Worm (Caenorhabditis elegans) whole organism, dauer: ENCODE data around the gene sec-5.

Source experiments
- unc-62 ChIP-seq: sonication (generic microtip); optimal IDR thresholded peaks from 2 replicates; lab custom pipeline; 2017; ENCODE audit warnings: missing biosample characterization, missing genetic modification reagents, missing genetic modification characterization

sec-5 gene

DNA sequence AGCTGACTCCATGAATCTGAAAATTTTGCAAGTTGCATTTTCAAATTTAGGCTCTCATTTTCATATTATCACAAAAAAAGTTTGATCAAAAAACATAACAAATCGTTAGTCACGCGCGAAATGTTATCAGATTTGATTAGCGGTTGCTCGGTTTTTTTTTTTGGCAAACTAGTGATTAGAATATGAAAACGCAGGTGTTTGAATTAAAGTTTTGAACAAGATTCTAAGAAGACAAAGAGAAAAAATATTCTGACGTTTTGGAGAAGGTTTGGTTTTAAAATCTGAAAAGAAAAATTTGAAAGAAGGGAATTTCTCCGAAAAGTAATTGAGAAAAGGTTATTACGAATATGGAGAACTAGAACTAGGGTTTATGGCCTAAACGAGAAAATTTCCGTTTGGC, 32.6 kb downstream of the sec-5 start:
- no peak for TF ChIP-seq unc-62 (GFP tag; lab: Kevin White, UChicago)

- no peak for TF ChIP-seq unc-62 (GFP tag; lab: Kevin White, UChicago)
Measured at ce11 chrII:9143795-9144194, 33.2 kb downstream of the sec-5 start.

DNA sequence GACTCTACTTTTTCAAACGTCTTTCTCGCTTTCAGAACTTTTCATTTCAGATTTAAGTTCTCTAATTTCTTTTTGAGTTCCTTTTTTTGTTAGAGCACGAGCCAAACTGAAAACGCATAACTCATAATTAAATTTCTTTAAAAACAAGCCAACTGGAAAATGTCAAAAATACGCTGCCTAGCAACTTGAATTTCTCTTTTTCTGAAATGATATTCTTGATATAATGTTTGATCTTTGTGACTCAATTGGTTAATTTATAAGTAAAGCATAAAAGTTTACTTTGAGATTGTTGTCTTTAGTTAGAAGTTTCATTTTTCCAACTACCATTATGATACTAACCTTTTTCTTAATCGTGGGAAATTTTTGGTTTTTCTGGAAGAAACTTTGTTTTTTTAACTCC, 35.8 kb downstream of the sec-5 start:
- no peak for TF ChIP-seq unc-62 (GFP tag; lab: Kevin White, UChicago)

- no peak for TF ChIP-seq unc-62 (GFP tag; lab: Kevin White, UChicago)
Measured at ce11 chrII:9139172-9139700, 37.7 kb downstream of the sec-5 start, which contains the start of gene Y9C2UA.1. Y9C2UA.1 (plus strand) TSS chrII:9139650.

DNA sequence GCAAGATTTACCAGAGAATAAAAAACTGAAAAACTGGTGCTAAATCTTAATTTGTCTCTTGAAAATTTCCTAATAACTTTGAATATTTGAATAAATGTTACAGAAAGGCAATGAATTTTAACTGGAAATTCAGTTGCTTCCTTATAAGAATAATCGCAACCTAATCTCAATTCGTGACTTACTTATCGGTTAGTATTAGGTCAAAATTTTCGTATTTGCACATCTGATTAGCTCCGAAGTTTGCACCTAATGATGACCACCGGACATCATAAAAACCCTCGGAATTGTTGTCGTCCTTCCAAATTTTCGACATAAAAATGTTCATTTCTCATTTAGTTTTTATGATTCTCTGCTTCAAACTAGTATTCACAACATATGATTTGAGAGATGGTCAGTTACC, 39.1 kb downstream of the sec-5 start, which contains the start of gene C16D2.3:
C16D2.3 (plus strand) TSS at position 301 of the 400 bp plus-strand sequence.
- no peak for TF ChIP-seq unc-62 (GFP tag; lab: Kevin White, UChicago)

DNA sequence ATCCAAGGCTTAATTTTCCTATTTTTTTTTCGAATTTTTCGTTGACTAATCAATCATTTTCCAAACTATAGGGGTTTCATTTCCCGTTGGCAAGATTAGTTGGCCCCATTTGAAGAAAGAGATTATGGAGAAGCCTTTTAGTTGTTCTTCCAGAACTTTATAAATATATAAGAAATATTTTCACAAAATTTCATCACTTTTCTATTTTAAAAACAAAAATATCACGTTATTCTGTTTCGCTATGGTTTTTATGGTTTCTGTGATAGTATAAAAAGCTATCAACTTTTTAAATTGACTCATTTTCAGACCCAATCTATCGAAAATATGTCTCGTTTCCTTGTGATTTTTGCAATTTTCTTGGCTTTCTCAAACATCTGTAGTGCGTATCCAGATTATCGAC, 41.1 kb downstream of the sec-5 start, which contains the start of gene nlp-78:
nlp-78 (plus strand) TSS at position 301 of the 400 bp plus-strand sequence.
- no peak for TF ChIP-seq unc-62 (GFP tag; lab: Kevin White, UChicago)

ce11 chrII:9132338-9132737, 44.6 kb downstream of the sec-5 start:
- no peak for TF ChIP-seq unc-62 (GFP tag; lab: Kevin White, UChicago)

DNA sequence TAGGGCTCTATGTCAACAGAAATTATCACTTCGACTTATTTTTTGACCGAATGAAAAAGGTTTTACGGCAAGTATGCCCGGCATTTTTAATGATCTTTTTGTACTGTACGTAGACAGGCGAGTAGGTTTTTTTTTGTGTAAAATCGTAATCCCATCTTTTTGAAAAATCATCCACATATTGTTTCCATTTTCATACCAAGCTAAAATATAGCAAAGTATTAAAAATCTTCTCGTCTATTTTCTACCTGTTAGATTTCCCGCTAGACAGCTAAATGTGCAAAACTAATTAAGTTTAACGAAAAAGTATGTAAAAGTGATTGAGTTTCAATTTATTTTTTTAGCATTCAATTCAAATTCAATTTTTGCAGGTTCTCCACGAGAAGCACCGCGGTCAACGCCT, 45.6 kb downstream of the sec-5 start, which contains the start of gene C16D2.1:
C16D2.1 (plus strand) TSS at position 301 of the 400 bp plus-strand sequence.
- TF ChIP-seq unc-62 (GFP tag; lab: Kevin White, UChicago), result no peak

DNA sequence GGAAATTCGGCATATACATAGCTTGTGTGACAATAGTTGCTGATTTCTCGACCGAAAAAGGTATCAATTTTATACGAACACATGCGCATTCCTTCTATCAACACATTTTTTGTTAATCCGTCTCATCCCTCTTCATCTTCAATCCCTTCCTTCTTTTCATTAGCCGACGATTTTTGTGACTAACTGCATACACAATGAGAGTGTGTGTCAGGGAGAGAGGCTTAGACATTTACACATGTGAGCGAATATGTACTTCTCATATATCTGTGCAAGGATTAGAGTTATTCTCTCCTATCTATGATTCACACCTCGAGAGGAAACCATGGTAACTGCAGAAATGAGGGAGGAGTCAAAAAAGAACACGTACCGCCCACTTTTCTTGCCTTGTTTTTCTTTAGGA, 46.6 kb downstream of the sec-5 start:
- TF ChIP-seq unc-62 (GFP tag; lab: Kevin White, UChicago), result no peak

DNA sequence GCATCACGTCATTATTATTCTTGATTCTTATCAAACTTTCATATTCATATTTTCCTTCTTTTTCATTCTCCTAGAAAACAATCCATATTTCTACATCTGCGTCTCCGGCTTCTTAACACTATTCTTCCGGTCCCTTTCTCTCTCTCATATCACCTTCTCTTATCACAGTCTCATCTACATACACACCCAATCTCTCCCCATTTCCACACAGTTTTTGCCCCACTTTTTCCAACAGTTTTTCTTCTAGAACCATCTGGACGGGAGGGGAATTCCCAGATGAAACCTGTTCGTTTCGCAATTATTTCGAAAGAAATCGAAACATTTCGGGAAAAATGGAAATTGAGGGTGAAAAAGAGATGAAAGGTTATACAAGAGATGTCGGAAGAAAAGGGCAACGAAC, 48.8 kb downstream of the sec-5 start:
- TF ChIP-seq unc-62 (GFP tag; lab: Kevin White, UChicago), result no peak

DNA sequence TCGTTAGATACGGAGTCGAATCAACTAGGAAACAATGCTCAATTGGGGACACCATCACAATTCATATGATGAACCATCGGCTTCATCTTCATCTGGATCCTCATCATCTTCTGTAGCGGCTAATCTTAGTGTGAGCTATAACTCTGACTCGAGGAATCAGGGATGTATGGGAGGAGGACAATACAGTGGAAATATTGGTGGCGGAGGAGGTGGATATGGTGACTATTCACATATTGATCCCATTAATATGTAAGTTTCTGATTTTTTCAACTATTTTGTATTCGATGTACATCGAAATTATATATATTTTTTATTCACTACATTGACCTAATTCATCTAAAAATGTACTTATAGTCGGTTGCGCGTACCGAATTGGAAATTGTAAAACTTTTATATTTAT, 49.6 kb downstream of the sec-5 start:
- no peak for TF ChIP-seq unc-62 (GFP tag; lab: Kevin White, UChicago)

DNA sequence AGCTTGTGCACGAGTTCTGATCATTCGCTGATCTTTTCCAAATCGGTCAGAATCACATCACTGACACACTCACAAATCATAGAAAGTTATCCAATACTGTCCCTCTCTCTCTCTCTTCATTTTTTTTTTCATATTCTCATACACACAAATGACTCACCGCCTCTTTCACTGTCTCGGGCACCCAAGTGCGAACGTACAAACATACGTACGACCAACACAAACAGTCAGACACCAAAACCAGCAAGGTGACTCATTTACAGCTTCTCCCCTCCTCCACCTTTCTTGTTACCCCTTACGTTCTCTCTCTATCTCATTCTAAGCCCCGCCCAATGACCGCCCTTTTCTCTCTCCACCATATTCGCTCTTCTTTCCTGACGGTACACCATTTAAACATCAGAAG, 50.0 kb downstream of the sec-5 start:
- TF ChIP-seq unc-62 (GFP tag; lab: Kevin White, UChicago), result no peak

ce11 chrII:9125007-9125406, 51.9 kb downstream of the sec-5 start:
- TF ChIP-seq unc-62 (GFP tag; lab: Kevin White, UChicago), result no peak

DNA sequence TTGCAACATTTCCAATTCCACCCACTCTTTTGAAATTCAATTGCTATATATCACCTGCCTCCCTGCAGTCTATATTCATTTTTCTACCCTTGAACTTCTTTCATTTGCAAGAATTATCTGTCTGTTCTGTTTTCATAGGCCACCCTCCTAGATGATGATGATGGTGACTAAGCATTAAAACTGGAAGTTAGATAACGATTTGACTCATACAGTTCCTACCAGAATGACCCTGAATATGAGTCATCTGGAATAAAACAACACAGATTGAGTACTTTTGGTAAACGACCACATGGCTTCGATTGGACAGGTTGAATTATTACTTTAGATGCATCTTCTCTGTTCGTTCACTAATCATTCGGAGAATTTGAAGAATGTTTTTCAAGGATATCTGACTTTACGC, 52.6 kb downstream of the sec-5 start:
- TF ChIP-seq unc-62 (GFP tag; lab: Kevin White, UChicago), result no peak
